Worm (Caenorhabditis elegans): ENCODE measurements around the gene best-1.

best-1 gene

ce11 chrIV:13121396-13121795, 11.8 kb upstream of the best-1 start:
- TF ChIP-seq ama-1 (optimal IDR thresholded peaks at IDR 0.05) (no peak), flt-1 (GFP tag; IDR thresholded peaks at IDR 0.05) (no peak), B0310.2 (tag; optimal IDR thresholded peaks at IDR 0.05) (no peak), hmg-4 (GFP tag; optimal IDR thresholded peaks at IDR 0.05) (no peak), pes-1 (GFP tag; IDR thresholded peaks at IDR 0.05) (no peak), scrt-1 (GFP tag; IDR thresholded peaks at IDR 0.05) (no peak), aly-1 (tag; optimal IDR thresholded peaks at IDR 0.05) (no peak), F13C5.2 (tag; optimal IDR thresholded peaks at IDR 0.05) (no peak), tbx-11 (GFP tag; IDR thresholded peaks at IDR 0.05) (no peak), ceh-13 (GFP tag; optimal IDR thresholded peaks at IDR 0.05) (no peak), hmbx-1 (tag; optimal IDR thresholded peaks at IDR 0.05) (no peak), tra-4 (tag; optimal IDR thresholded peaks at IDR 0.05) (no peak), sea-1 (GFP tag; conservative IDR thresholded peaks at IDR 0.05) (no peak), ets-7 (tag; optimal IDR thresholded peaks at IDR 0.05) (no peak), hnd-1 (tag; optimal IDR thresholded peaks at IDR 0.05) (no peak), ceh-36 (tag; optimal IDR thresholded peaks at IDR 0.05) (no peak), tbx-37 (GFP tag; conservative IDR thresholded peaks at IDR 0.05) (no peak)

DNA sequence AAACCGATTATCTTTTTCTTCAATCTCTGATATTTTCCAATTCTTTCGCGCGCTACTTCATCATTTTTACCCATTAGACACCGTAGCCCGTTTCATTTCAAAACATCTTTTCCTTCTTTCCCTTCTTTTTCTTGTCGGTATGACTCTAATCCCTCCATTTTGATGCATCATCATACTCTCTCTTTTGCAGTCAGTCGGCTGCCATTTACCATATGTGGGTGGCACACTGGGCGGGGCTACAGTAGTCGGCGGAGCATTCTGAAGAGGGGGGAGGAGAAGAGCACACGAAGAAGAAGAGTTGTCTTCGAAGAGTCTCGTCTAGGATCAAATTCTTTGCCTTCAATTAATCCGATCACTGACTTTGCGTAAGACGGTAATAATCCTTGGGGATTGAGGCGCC, 9.2 kb upstream of the best-1 start, which contains the start of gene unc-30:
TSS of gene unc-30 (plus strand) at position 184 of the 400 bp plus-strand sequence.
- TF ChIP-seq ama-1 (optimal IDR thresholded peaks at IDR 0.05) (no peak), F13C5.2 (tag; optimal IDR thresholded peaks at IDR 0.05) (no peak), ceh-36 (tag; optimal IDR thresholded peaks at IDR 0.05) (peak; percentile 63)

- TF ChIP-seq hnd-1 (tag; optimal IDR thresholded peaks at IDR 0.05): no peak
- no peak for TF ChIP-seq aly-1 (tag; optimal IDR thresholded peaks at IDR 0.05)
- TF ChIP-seq ceh-36 (tag; optimal IDR thresholded peaks at IDR 0.05): no peak
- TF ChIP-seq tbx-11 (GFP tag; IDR thresholded peaks at IDR 0.05): no peak
- TF ChIP-seq hmg-4 (GFP tag; optimal IDR thresholded peaks at IDR 0.05): no peak
- no peak for TF ChIP-seq tra-4 (tag; optimal IDR thresholded peaks at IDR 0.05)
- no peak for TF ChIP-seq ceh-13 (GFP tag; optimal IDR thresholded peaks at IDR 0.05)
- no peak for TF ChIP-seq pes-1 (GFP tag; IDR thresholded peaks at IDR 0.05)
- no peak for TF ChIP-seq ets-7 (tag; optimal IDR thresholded peaks at IDR 0.05)
- no peak for TF ChIP-seq sea-1 (GFP tag; conservative IDR thresholded peaks at IDR 0.05)
- no peak for TF ChIP-seq F13C5.2 (tag; optimal IDR thresholded peaks at IDR 0.05)
- TF ChIP-seq scrt-1 (GFP tag; IDR thresholded peaks at IDR 0.05): no peak
- TF ChIP-seq ama-1 (optimal IDR thresholded peaks at IDR 0.05): no peak
- TF ChIP-seq flt-1 (GFP tag; IDR thresholded peaks at IDR 0.05): no peak
- no peak for TF ChIP-seq hmbx-1 (tag; optimal IDR thresholded peaks at IDR 0.05)
These were observed 7.1 kb upstream of the best-1 start for ce11 chrIV:13116679-13117078.

DNA sequence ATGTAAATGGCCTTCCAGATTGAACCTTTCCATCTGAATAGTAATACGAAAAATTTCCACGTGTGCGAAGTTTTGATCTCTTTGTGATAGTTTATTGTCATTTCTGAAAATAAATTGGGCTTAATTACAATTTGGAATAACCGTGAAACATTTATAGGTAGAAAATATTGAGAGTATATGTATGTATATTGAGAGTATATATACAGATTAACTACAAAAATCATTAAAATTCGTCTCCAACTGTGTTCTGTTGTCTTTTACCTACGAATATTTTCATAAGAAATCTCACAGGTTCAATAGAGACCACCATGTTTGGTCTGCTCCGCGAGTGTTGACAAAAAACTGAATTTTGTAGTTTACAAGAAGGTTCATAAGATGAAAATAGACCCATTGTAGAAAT, 3.4 kb upstream of the best-1 start, which contains the start of gene best-2:
TSS of gene best-2 (minus strand) at position 101 of the 400 bp plus-strand sequence.
- TF ChIP-seq F13C5.2 (tag; optimal IDR thresholded peaks at IDR 0.05) (no peak), pes-1 (GFP tag; IDR thresholded peaks at IDR 0.05) (no peak)

ce11 chrIV:13110876-13111275, 1.3 kb upstream of the best-1 start:
- TF ChIP-seq tbx-11 (GFP tag; IDR thresholded peaks at IDR 0.05) (no peak), flt-1 (GFP tag; IDR thresholded peaks at IDR 0.05) (no peak), ceh-13 (GFP tag; optimal IDR thresholded peaks at IDR 0.05) (no peak), scrt-1 (GFP tag; IDR thresholded peaks at IDR 0.05) (no peak), aly-1 (tag; optimal IDR thresholded peaks at IDR 0.05) (no peak), ceh-36 (tag; optimal IDR thresholded peaks at IDR 0.05) (no peak), pes-1 (GFP tag; IDR thresholded peaks at IDR 0.05) (no peak), ets-7 (tag; optimal IDR thresholded peaks at IDR 0.05) (no peak), B0310.2 (tag; optimal IDR thresholded peaks at IDR 0.05) (no peak), tbx-37 (GFP tag; conservative IDR thresholded peaks at IDR 0.05) (no peak), ama-1 (optimal IDR thresholded peaks at IDR 0.05) (no peak), F13C5.2 (tag; optimal IDR thresholded peaks at IDR 0.05) (no peak), tra-4 (tag; optimal IDR thresholded peaks at IDR 0.05) (no peak), hnd-1 (tag; optimal IDR thresholded peaks at IDR 0.05) (no peak), hmbx-1 (tag; optimal IDR thresholded peaks at IDR 0.05) (no peak)

DNA sequence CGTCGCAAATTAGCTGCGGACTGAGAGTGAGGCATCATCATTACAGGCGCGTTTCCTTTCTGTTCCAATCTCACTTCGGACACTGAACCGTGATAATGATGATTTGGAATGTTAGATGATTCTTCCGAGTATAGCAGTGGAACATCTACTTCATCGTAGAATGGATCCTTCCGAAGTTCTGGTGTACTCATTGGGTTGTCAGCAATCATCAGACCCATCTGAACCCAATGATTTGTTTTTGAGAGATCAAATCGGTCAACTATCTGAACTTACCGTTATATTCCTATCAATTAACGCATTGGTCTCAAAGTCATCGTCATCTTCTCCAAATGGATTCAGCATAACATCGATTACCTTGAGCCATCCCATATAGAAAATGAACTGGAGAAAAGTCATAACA, 1.1 kb downstream of the best-1 start:
- no peak for TF ChIP-seq ceh-36 (tag; optimal IDR thresholded peaks at IDR 0.05)
- TF ChIP-seq F13C5.2 (tag; optimal IDR thresholded peaks at IDR 0.05): no peak
- TF ChIP-seq ama-1 (optimal IDR thresholded peaks at IDR 0.05): no peak
- TF ChIP-seq tbx-11 (GFP tag; IDR thresholded peaks at IDR 0.05): no peak
- no peak for TF ChIP-seq ets-7 (tag; optimal IDR thresholded peaks at IDR 0.05)
- TF ChIP-seq tra-4 (tag; optimal IDR thresholded peaks at IDR 0.05): no peak
- no peak for TF ChIP-seq flt-1 (GFP tag; IDR thresholded peaks at IDR 0.05)
- TF ChIP-seq hmbx-1 (tag; optimal IDR thresholded peaks at IDR 0.05): no peak
- TF ChIP-seq aly-1 (tag; optimal IDR thresholded peaks at IDR 0.05): no peak
- no peak for TF ChIP-seq tbx-37 (GFP tag; conservative IDR thresholded peaks at IDR 0.05)
- no peak for TF ChIP-seq hmg-4 (GFP tag; optimal IDR thresholded peaks at IDR 0.05)
- TF ChIP-seq scrt-1 (GFP tag; IDR thresholded peaks at IDR 0.05): no peak
- TF ChIP-seq B0310.2 (tag; optimal IDR thresholded peaks at IDR 0.05): no peak
- TF ChIP-seq ceh-13 (GFP tag; optimal IDR thresholded peaks at IDR 0.05): no peak
- no peak for TF ChIP-seq pes-1 (GFP tag; IDR thresholded peaks at IDR 0.05)
- TF ChIP-seq sea-1 (GFP tag; conservative IDR thresholded peaks at IDR 0.05): no peak
- no peak for TF ChIP-seq hnd-1 (tag; optimal IDR thresholded peaks at IDR 0.05)

DNA sequence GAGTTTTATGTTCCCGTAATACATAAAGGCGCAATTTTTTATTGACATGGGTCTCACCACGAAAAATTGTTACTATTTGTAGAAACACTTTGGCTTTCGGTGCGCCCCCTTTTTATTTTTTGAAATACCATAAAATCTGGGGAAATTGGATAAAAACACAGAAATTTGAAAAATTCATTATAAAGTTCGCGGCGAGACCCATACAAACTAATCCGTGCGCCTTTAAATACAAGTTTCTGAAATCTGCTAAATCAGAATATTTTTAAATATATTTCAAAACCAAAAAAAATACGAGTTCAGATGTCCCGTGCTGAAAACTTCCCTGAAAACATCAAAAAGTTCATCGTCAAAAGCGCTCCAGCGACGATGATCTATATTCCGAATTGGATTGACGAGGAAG, 2.2 kb downstream of the best-1 start, which contains the start of gene B0564.2:
TSS of gene B0564.2 (plus strand) at position 301 of the 400 bp plus-strand sequence.
- TF ChIP-seq aly-1 (tag; optimal IDR thresholded peaks at IDR 0.05) (no peak), hmg-4 (GFP tag; optimal IDR thresholded peaks at IDR 0.05) (no peak), ceh-36 (tag; optimal IDR thresholded peaks at IDR 0.05) (no peak), tra-4 (tag; optimal IDR thresholded peaks at IDR 0.05) (no peak), sea-1 (GFP tag; conservative IDR thresholded peaks at IDR 0.05) (no peak), tbx-11 (GFP tag; IDR thresholded peaks at IDR 0.05) (no peak), flt-1 (GFP tag; IDR thresholded peaks at IDR 0.05) (no peak), ceh-13 (GFP tag; optimal IDR thresholded peaks at IDR 0.05) (no peak), B0310.2 (tag; optimal IDR thresholded peaks at IDR 0.05) (no peak), ets-7 (tag; optimal IDR thresholded peaks at IDR 0.05) (no peak), ama-1 (optimal IDR thresholded peaks at IDR 0.05) (no peak), scrt-1 (GFP tag; IDR thresholded peaks at IDR 0.05) (no peak), F13C5.2 (tag; optimal IDR thresholded peaks at IDR 0.05) (no peak), pes-1 (GFP tag; IDR thresholded peaks at IDR 0.05) (no peak), hnd-1 (tag; optimal IDR thresholded peaks at IDR 0.05) (no peak), hmbx-1 (tag; optimal IDR thresholded peaks at IDR 0.05) (no peak), tbx-37 (GFP tag; conservative IDR thresholded peaks at IDR 0.05) (no peak)

Measured in whole organism, early embryonic.